Worm (Caenorhabditis elegans) whole organism, mixed stage, embryonic: ENCODE results near the gene D2024.1.

Experiments used
- lsy-2 ChIP-seq: fragments of 150-350 bp; optimal IDR thresholded peaks from 2 replicates; lab custom pipeline; 2014; ENCODE audit warnings: missing biosample characterization, missing genetic modification characterization
- snpc-4 ChIP-seq: fragments of 150-350 bp; optimal IDR thresholded peaks from 2 replicates; lab custom pipeline; 2014; ENCODE audit warnings: missing biosample characterization, missing genetic modification characterization
- unc-39 ChIP-seq: fragments of 150-350 bp; optimal IDR thresholded peaks from 2 replicates; lab custom pipeline; 2014; ENCODE audit warnings: missing biosample characterization, missing genetic modification characterization
- unc-62 ChIP-seq: fragments of 150-350 bp; optimal IDR thresholded peaks from 2 replicates; lab custom pipeline; 2014; ENCODE audit warnings: missing biosample characterization, missing genetic modification reagents, missing genetic modification characterization
- ztf-11 ChIP-seq: fragments of 150-350 bp; optimal IDR thresholded peaks from 2 replicates; lab custom pipeline; 2014; ENCODE audit warnings: missing biosample characterization, missing genetic modification characterization

- TF ChIP-seq lsy-2 (tag; lab: Kevin White, UChicago) = no peak
- TF ChIP-seq unc-62 = no peak
- no peak for TF ChIP-seq unc-39 (tag; lab: Kevin White, UChicago)
- no peak for TF ChIP-seq ztf-11 (tag; lab: Kevin White, UChicago)
- TF ChIP-seq snpc-4 (tag; lab: Kevin White, UChicago) = no peak
Observed at ce11 chrIV:7276661-7277060, 29.3 kb downstream of the D2024.1 start, which contains the start of gene C06E4.2.
